Worm (Caenorhabditis elegans) whole organism, young adult: ENCODE data around the gene adbp-1.
A peak's percentile ranks its signal among the peaks of the same experiment; 100 is the strongest.

Experiments
- B0019.2 ChIP-seq: fragments of 200-800 bp; sonication (Bioruptor generic); conservative IDR thresholded peaks from 2 replicates; pipeline ENCODE4 v1.3.6; 2022; ENCODE audit warnings: missing genetic modification reagents, missing genetic modification characterization, missing compliant biosample characterization
- D2030.7 ChIP-seq: fragments of 200-800 bp; sonication (Bioruptor generic); IDR thresholded peaks from 2 replicates; pipeline ENCODE4 v1.3.6; 2022; ENCODE audit warnings: missing genetic modification reagents, missing genetic modification characterization, missing compliant biosample characterization
- F23B12.7 ChIP-seq: sonication (generic microtip); optimal IDR thresholded peaks from 2 replicates; lab custom pipeline; 2017; ENCODE audit warnings: missing genetic modification characterization, mild to moderate bottlenecking, missing compliant biosample characterization, antibody characterized with exemption, moderate library complexity; ENCODE audit not compliant: insufficient read depth
- F39B2.1 ChIP-seq: fragments of 200-800 bp; sonication (Bioruptor generic); IDR thresholded peaks from 2 replicates; pipeline ENCODE4 v1.3.6; 2022; ENCODE audit warnings: missing genetic modification reagents, missing genetic modification characterization, missing compliant biosample characterization
- F57A8.1 ChIP-seq: fragments of 200-800 bp; sonication (Bioruptor generic); optimal IDR thresholded peaks from 2 replicates; lab custom pipeline; 2018; ENCODE audit warnings: mild to moderate bottlenecking, missing genetic modification characterization, moderate library complexity, missing compliant biosample characterization
- T26A5.8 ChIP-seq: sonication (generic microtip); optimal IDR thresholded peaks from 2 replicates; lab custom pipeline; 2016; ENCODE audit warnings: missing genetic modification characterization, missing compliant biosample characterization
- Y95B8A.8 ChIP-seq: fragments of 200-800 bp; sonication (Bioruptor generic); IDR thresholded peaks from 2 replicates; pipeline ENCODE4 v1.3.6; 2022; ENCODE audit warnings: missing genetic modification reagents, missing genetic modification characterization, missing compliant biosample characterization
- aptf-2 ChIP-seq: fragments of 200-800 bp; sonication (Bioruptor generic); conservative IDR thresholded peaks from 2 replicates; pipeline ENCODE4 v1.3.6; 2022; ENCODE audit warnings: missing genetic modification reagents, missing genetic modification characterization, missing compliant biosample characterization
- attf-3 ChIP-seq: fragments of 200-800 bp; sonication (Bioruptor generic); conservative IDR thresholded peaks from 2 replicates; pipeline ENCODE4 v1.3.6; 2022; ENCODE audit warnings: missing genetic modification reagents, missing genetic modification characterization, missing compliant biosample characterization
- bed-1 ChIP-seq: fragments of 200-800 bp; sonication (Bioruptor generic); IDR thresholded peaks from 2 replicates; pipeline ENCODE4 v1.3.6; 2022; ENCODE audit warnings: missing genetic modification reagents, missing genetic modification characterization, missing compliant biosample characterization
- ccch-3 ChIP-seq: fragments of 200-800 bp; sonication (Bioruptor generic); optimal IDR thresholded peaks from 2 replicates; lab custom pipeline; 2018; ENCODE audit warnings: mild to moderate bottlenecking, missing genetic modification characterization, missing compliant biosample characterization
- ceh-91 ChIP-seq: fragments of 200-800 bp; sonication (Bioruptor generic); IDR thresholded peaks from 2 replicates; pipeline ENCODE4 v1.3.6; 2022; ENCODE audit warnings: missing genetic modification reagents, missing genetic modification characterization, missing compliant biosample characterization
- chd-7 ChIP-seq: sonication (generic microtip); optimal IDR thresholded peaks from 2 replicates; lab custom pipeline; 2016; ENCODE audit warnings: mild to moderate bottlenecking, missing genetic modification characterization, moderate library complexity, missing compliant biosample characterization
- dpff-1 ChIP-seq: sonication (generic microtip); optimal IDR thresholded peaks from 2 replicates; lab custom pipeline; 2017; ENCODE audit warnings: mild to moderate bottlenecking, missing genetic modification characterization, missing compliant biosample characterization
- dpl-1 ChIP-seq: fragments of 150-350 bp; optimal IDR thresholded peaks from 2 replicates; lab custom pipeline; 2014; ENCODE audit warnings: missing biosample characterization, missing genetic modification reagents, missing genetic modification characterization
- efl-1 ChIP-seq: fragments of 150-350 bp; optimal IDR thresholded peaks from 2 replicates; lab custom pipeline; 2014; ENCODE audit warnings: missing biosample characterization, missing genetic modification reagents, missing genetic modification characterization
- egl-44 ChIP-seq: fragments of 200-800 bp; sonication (Bioruptor generic); IDR thresholded peaks from 2 replicates; pipeline ENCODE4 v1.3.6; 2022; ENCODE audit warnings: missing genetic modification reagents, missing genetic modification characterization, missing compliant biosample characterization
- ekl-4 ChIP-seq: fragments of 200-800 bp; sonication (Bioruptor generic); IDR thresholded peaks from 2 replicates; pipeline ENCODE4 v1.3.6; 2022; ENCODE audit warnings: missing genetic modification reagents, missing genetic modification characterization, missing compliant biosample characterization
- ets-4 ChIP-seq: fragments of 200-800 bp; sonication (Bioruptor generic); optimal IDR thresholded peaks from 2 replicates; lab custom pipeline; 2018; ENCODE audit warnings: mild to moderate bottlenecking, missing genetic modification characterization, missing compliant biosample characterization
- fkh-3 ChIP-seq: sonication (generic microtip); optimal IDR thresholded peaks from 2 replicates; lab custom pipeline; 2016; ENCODE audit warnings: mild to moderate bottlenecking, missing genetic modification characterization, missing compliant biosample characterization
- hlh-12 ChIP-seq: sonication (generic microtip); optimal IDR thresholded peaks from 2 replicates; lab custom pipeline; 2016; ENCODE audit warnings: missing genetic modification characterization, missing compliant biosample characterization
- hlh-26 ChIP-seq: fragments of 200-800 bp; sonication (Bioruptor generic); conservative IDR thresholded peaks from 2 replicates; pipeline ENCODE4 v1.3.6; 2022; ENCODE audit warnings: missing genetic modification reagents, missing genetic modification characterization, missing compliant biosample characterization
- hsf-1 ChIP-seq: fragments of 200-800 bp; sonication (Bioruptor generic); IDR thresholded peaks from 2 replicates; pipeline ENCODE4 v1.3.6; 2022; ENCODE audit warnings: missing genetic modification reagents, missing genetic modification characterization, missing compliant biosample characterization
- let-607 ChIP-seq, 2 experiments: fragments of 200-800 bp in 1 of 2; sonication (Bioruptor generic) in 1 of 2; sonication (generic microtip) in 1 of 2; optimal IDR thresholded peaks; 2 replicates each; lab custom pipeline; 2016 to 2018; ENCODE audit warnings: mild to moderate bottlenecking in 2 of 2, missing compliant biosample characterization in 2 of 2, missing genetic modification characterization in 2 of 2, moderate library complexity in 2 of 2, missing genotype in 1 of 2
- lsy-27 ChIP-seq: sonication (generic microtip); optimal IDR thresholded peaks from 2 replicates; lab custom pipeline; 2017; ENCODE audit warnings: missing genetic modification characterization, mild to moderate bottlenecking, missing compliant biosample characterization, antibody characterized with exemption, missing genotype, borderline replicate concordance; ENCODE audit not compliant: insufficient read depth
- madf-6 ChIP-seq: fragments of 200-800 bp; sonication (Bioruptor generic); IDR thresholded peaks from 2 replicates; pipeline ENCODE4 v1.3.6; 2022; ENCODE audit warnings: missing genetic modification reagents, missing genetic modification characterization, missing compliant biosample characterization
- madf-8 ChIP-seq: fragments of 200-800 bp; sonication (Bioruptor generic); conservative IDR thresholded peaks from 2 replicates; pipeline ENCODE4 v1.3.6; 2022; ENCODE audit warnings: missing genetic modification reagents, missing genetic modification characterization, missing compliant biosample characterization
- mxl-1 ChIP-seq: sonication (generic microtip); optimal IDR thresholded peaks from 2 replicates; lab custom pipeline; 2016; ENCODE audit warnings: missing genetic modification characterization, missing compliant biosample characterization
- nfya-1 ChIP-seq: sonication (generic microtip); optimal IDR thresholded peaks from 2 replicates; lab custom pipeline; 2017; ENCODE audit warnings: antibody characterized with exemption, missing compliant biosample characterization, missing genetic modification characterization, borderline replicate concordance; ENCODE audit not compliant: insufficient read depth
- nhr-120 ChIP-seq: fragments of 200-800 bp; sonication (Bioruptor generic); IDR thresholded peaks from 2 replicates; pipeline ENCODE4 v1.3.6; 2022; ENCODE audit warnings: missing genetic modification characterization, missing compliant biosample characterization
- nhr-90 ChIP-seq: sonication (generic microtip); optimal IDR thresholded peaks from 2 replicates; lab custom pipeline; 2016; ENCODE audit warnings: missing genotype, mild to moderate bottlenecking, missing genetic modification characterization, missing compliant biosample characterization
- pbrm-1 ChIP-seq: fragments of 200-800 bp; sonication (Bioruptor generic); IDR thresholded peaks from 2 replicates; pipeline ENCODE4 v1.3.6; 2022; ENCODE audit warnings: missing genetic modification reagents, missing genetic modification characterization, missing compliant biosample characterization
- rec-8 ChIP-seq, 2 experiments: sonication (generic microtip); optimal IDR thresholded peaks; 2 replicates each; lab custom pipeline; 2016; ENCODE audit warnings: mild to moderate bottlenecking in 2 of 2, missing genetic modification characterization in 2 of 2, missing genetic modification reagents in 2 of 2, missing genotype in 2 of 2, missing biosample characterization in 1 of 2, missing compliant biosample characterization in 1 of 2, moderate library complexity in 1 of 2
- rpc-1 ChIP-seq, 2 experiments: fragments of 150-350 bp in 1 of 2; sonication (generic microtip) in 1 of 2; optimal IDR thresholded peaks; 2 replicates each; lab custom pipeline; 2014 to 2018; ENCODE audit warnings: missing biosample characterization in 1 of 2, missing genetic modification characterization in 1 of 2, missing genetic modification reagents in 1 of 2, missing genotype in 1 of 2
- sea-2 ChIP-seq: fragments of 200-800 bp; sonication (Bioruptor generic); IDR thresholded peaks from 2 replicates; pipeline ENCODE4 v1.3.6; 2022; ENCODE audit warnings: missing genetic modification characterization, missing compliant biosample characterization
- tlf-1 ChIP-seq: fragments of 200-800 bp; sonication (Bioruptor generic); optimal IDR thresholded peaks from 2 replicates; lab custom pipeline; 2018; ENCODE audit warnings: mild to moderate bottlenecking, missing genetic modification characterization, missing compliant biosample characterization
- zfh-2 ChIP-seq: fragments of 200-800 bp; sonication (Bioruptor generic); conservative IDR thresholded peaks from 2 replicates; pipeline ENCODE4 v1.3.6; 2022; ENCODE audit warnings: missing genetic modification reagents, missing genetic modification characterization, missing compliant biosample characterization
- ztf-18 ChIP-seq: sonication (generic microtip); optimal IDR thresholded peaks from 2 replicates; lab custom pipeline; 2016; ENCODE audit warnings: missing genotype, mild to moderate bottlenecking, missing genetic modification characterization, missing compliant biosample characterization
- ztf-22 ChIP-seq: fragments of 200-800 bp; sonication (Bioruptor generic); optimal IDR thresholded peaks from 2 replicates; lab custom pipeline; 2018; ENCODE audit warnings: mild to moderate bottlenecking, missing genetic modification characterization, moderate library complexity, missing compliant biosample characterization
- ztf-26 ChIP-seq: sonication (generic microtip); optimal IDR thresholded peaks from 2 replicates; lab custom pipeline; 2017; ENCODE audit warnings: missing genetic modification characterization, missing compliant biosample characterization

The adbp-1 gene

DNA sequence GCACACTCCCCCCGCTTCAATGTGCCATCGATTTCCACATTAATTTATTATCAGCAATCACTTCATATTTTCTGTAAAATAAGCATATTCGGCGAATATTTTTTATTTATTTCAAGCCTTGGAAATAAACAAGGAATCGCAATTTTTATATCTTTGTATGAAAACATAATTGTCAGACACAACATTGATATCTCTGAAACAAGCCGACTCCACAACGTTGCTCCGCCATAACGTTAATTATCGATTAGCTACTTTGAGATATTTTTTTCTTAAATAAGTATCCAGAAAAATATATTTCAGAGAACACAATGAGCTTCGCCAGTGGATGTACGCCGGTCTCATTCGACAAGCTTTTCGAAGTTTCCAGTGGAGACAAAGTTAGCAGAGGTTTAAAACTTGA lies at the start of gene adbp-1:
adbp-1 (plus strand) TSS at position 301 of the 400 bp plus-strand sequence.
- no peak for TF ChIP-seq rec-8 (tag; optimal IDR thresholded peaks at IDR 0.05; lab: Kevin White, UChicago)
- TF ChIP-seq madf-6 = 0 out of 2 replicates have a peak, but pooled peaks have one; percentile 39

DNA sequence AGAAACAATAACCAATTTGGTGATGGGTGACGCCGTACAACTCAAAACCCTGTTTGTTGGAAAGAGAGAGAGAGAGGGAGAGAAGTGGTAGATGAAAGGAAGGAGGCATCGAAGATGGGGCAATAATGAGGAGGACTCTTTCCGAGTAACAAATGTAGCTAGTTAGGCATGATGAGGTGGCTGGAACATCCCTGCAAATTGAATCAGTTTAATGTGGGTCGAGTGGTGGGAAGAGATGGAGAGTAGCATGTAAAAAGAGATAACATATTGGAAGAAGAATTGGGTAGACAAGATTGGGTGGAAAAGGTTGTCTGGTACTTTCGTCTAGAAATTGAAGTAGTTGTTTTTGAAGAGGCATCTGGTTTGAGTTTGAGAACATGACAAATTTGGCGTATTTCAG lies 47.7 kb upstream of the adbp-1 start:
- TF ChIP-seq chd-7 = no peak
- TF ChIP-seq attf-3 = 0 out of 2 replicates have a peak, but pooled peaks have one; percentile 25

DNA sequence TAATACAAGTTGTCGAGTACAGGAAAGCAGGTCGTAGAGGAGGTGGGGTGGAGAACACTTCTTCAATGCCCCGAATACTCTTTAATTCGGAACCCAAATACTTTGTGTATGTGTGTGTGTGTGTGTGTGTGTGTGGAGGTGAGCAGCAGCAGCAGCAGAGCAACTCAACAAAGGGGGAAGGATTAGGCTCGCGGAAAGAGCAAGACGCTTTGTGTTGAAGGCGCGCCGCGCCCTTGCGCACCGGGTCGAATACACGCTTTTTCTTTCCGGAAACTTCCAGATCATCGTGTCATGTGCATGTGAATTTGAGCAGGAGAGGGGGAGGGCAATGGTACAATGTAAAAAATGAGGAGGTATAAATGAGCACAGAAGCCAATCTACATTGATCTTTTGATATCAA lies 45.2 kb upstream of the adbp-1 start:
- TF ChIP-seq zfh-2 (GFP tag; lab: Robert Waterston, UW) = peak; percentile 60
- TF ChIP-seq chd-7 = no peak
- TF ChIP-seq, all 124 proteins: peak for 1

DNA sequence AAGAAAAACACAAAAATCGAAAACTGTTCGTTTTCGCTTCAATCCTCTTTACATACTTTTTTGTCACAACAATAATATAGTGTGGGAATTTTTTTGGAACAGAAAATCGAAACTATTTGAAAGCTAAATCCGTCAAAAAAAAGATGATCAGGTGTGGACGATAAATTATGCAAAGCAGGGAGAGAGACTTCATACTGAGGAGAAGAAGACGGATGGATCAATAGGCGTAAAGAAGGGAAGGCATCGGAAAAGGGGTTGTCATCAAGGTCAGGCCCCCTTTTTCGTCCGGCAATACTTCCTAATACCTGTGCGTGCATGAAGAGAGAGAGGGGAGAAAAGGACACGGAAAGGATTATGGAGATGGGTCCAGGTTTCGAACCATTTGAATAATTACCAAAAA lies 43.6 kb upstream of the adbp-1 start:
- TF ChIP-seq hlh-12 (tag; lab: Kevin White, UChicago) (no peak), ztf-26 (tag; lab: Kevin White, UChicago) (no peak), ztf-22 (GFP tag; lab: Kevin White, UChicago) (no peak), aptf-2 (GFP tag; lab: Robert Waterston, UW) (no peak), ets-4 (GFP tag; lab: Kevin White, UChicago) (no peak), sea-2 (GFP tag; lab: Robert Waterston, UW) (no peak), F39B2.1 (GFP tag; lab: Robert Waterston, UW) (no peak), F23B12.7 (tag; lab: Kevin White, UChicago) (no peak), fkh-3 (tag; lab: Kevin White, UChicago) (no peak), ceh-91 (GFP tag; lab: Robert Waterston, UW) (no peak), nhr-90 (no peak), pbrm-1 (no peak), efl-1 (GFP tag; lab: Kevin White, UChicago) (no peak), dpl-1 (GFP tag; lab: Kevin White, UChicago) (no peak), bed-1 (GFP tag; lab: Robert Waterston, UW) (no peak)

DNA sequence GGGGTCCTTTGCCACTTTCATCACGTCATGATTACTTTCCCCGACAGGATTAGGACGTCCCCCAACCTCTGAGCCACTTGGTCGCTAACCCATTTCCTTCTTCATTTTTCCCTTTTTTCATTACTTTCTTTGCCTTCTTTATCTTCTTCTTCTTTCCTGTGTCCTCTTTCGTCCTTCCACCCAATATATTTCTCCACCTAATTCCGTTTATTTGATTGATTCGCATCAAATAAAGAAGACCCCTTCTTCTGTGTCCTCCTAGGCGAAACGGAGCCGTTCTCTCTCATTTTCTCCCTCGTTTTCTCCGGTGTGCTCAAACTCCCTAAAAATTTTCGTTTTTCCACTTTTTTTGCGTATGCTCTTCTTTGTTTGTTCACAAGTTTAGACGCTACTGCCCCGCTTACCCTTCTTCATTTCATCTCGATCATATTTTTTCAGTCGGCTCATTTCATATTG lies 34.3 kb upstream of the adbp-1 start, which contains the start of gene C05D12.7:
C05D12.7 (plus strand) TSS at position 406 of the 456 bp plus-strand sequence.
- TF ChIP-seq hlh-26 (GFP tag; lab: Robert Waterston, UW) = no peak
- no peak for TF ChIP-seq T26A5.8 (tag; lab: Kevin White, UChicago)
- no peak for TF ChIP-seq madf-8 (GFP tag; lab: Robert Waterston, UW)
- no peak for TF ChIP-seq ztf-18 (tag; lab: Kevin White, UChicago)
- TF ChIP-seq hsf-1 = no peak
- no peak for TF ChIP-seq let-607 (tag; optimal IDR thresholded peaks at IDR 0.05; lab: Kevin White, UChicago)
- TF ChIP-seq egl-44 (GFP tag; lab: Robert Waterston, UW) = no peak
- no peak for TF ChIP-seq D2030.7
- no peak for TF ChIP-seq mxl-1 (tag; lab: Kevin White, UChicago)

DNA sequence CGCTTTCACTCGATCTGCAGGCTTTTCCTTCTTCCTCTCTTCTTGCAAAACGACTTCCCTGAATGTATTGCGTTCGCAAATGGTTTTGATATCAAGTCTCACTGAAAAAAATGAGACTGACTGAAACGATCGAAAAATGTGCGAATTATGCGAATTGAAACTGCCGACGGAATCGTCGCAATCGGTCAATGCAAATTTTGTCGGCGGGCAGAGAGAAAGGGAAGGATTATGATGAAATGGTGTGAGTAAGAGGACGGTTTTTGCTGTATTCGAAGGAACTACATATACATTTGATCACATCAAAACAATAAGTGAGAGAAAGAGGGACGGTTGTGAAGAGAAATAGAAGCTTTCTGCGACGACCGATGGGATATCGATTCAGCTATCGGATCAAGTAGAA lies 28.3 kb upstream of the adbp-1 start, which contains the start of gene C05D12.1:
C05D12.1 (minus strand) TSS at position 101 of the 400 bp plus-strand sequence.
- TF ChIP-seq tlf-1 (no peak), Y95B8A.8 (GFP tag; lab: Robert Waterston, UW) (no peak), lsy-27 (tag; lab: Kevin White, UChicago) (no peak), ekl-4 (no peak), nhr-120 (GFP tag; lab: Robert Waterston, UW) (no peak), B0019.2 (GFP tag; lab: Robert Waterston, UW) (no peak), dpff-1 (tag; lab: Kevin White, UChicago) (no peak), madf-6 (no peak), rpc-1 (optimal IDR thresholded peaks at IDR 0.05; lab: Kevin White, UChicago) (no peak), rpc-1 (tag; optimal IDR thresholded peaks at IDR 0.05; lab: Kevin White, UChicago) (no peak), ccch-3 (GFP tag; lab: Kevin White, UChicago) (no peak), dpl-1 (GFP tag; lab: Kevin White, UChicago) (no peak), nfya-1 (tag; lab: Kevin White, UChicago) (no peak), F57A8.1 (GFP tag; lab: Kevin White, UChicago) (no peak), ets-4 (GFP tag; lab: Kevin White, UChicago) (no peak)
